Fruit fly (Drosophila melanogaster) whole organism, embryonic: Measurements from ENCODE around the gene Snr1.

Source experiments
- Asciz ChIP-seq: fragments of 200-800 bp; sonication (Bioruptor generic); optimal IDR thresholded peaks from 2 replicates; lab custom pipeline; 2017; ENCODE audit warnings: missing biosample characterization, mild to moderate bottlenecking, missing genetic modification characterization, missing genetic modification reagents
- Awh ChIP-seq: fragments of 200-800 bp; sonication (Bioruptor generic); IDR thresholded peaks from 2 replicates; pipeline ENCODE4, ENCODE4 v1.3.6; 2022; ENCODE audit warnings: missing biosample characterization, missing genetic modification characterization
- B-H1 ChIP-seq: fragments of 200-800 bp; sonication (Bioruptor generic); IDR thresholded peaks from 3 replicates; pipeline ENCODE4 v1.3.6; 2022; ENCODE audit warnings: missing biosample characterization, missing genetic modification characterization
- C15 ChIP-seq: fragments of 200-800 bp; sonication (Bioruptor generic); IDR thresholded peaks from 3 replicates; pipeline ENCODE4 v1.3.6; 2022; ENCODE audit warnings: missing biosample characterization, missing genetic modification characterization
- CG11247 ChIP-seq: fragments of 200-800 bp; sonication (Bioruptor generic); IDR thresholded peaks from 2 replicates; pipeline ENCODE4 v1.3.6; 2022; ENCODE audit warnings: missing biosample characterization, missing genetic modification characterization
- CG11504 ChIP-seq: fragments of 200-800 bp; sonication (Bioruptor generic); optimal IDR thresholded peaks from 3 replicates; lab custom pipeline; 2019; ENCODE audit warnings: missing biosample characterization, mild to moderate bottlenecking, missing genetic modification characterization, moderate library complexity
- CG11696 ChIP-seq: fragments of 200-800 bp; sonication (Bioruptor generic); IDR thresholded peaks from 2 replicates; pipeline ENCODE4 v1.3.6; 2022; ENCODE audit warnings: missing biosample characterization, missing genetic modification characterization
- CG12155 ChIP-seq: fragments of 200-800 bp; sonication (Bioruptor generic); optimal IDR thresholded peaks from 3 replicates; lab custom pipeline; 2016; ENCODE audit warnings: missing biosample characterization, missing genetic modification characterization
- CG12769 ChIP-seq: fragments of 200-800 bp; sonication (Bioruptor generic); optimal IDR thresholded peaks from 2 replicates; lab custom pipeline; 2019; ENCODE audit warnings: missing biosample characterization, mild to moderate bottlenecking, missing genetic modification characterization, moderate library complexity
- CG13775 ChIP-seq: fragments of 200-800 bp; sonication (Bioruptor generic); optimal IDR thresholded peaks from 3 replicates; lab custom pipeline; 2017; ENCODE audit warnings: missing biosample characterization, mild to moderate bottlenecking, missing genetic modification characterization
- CG14441 ChIP-seq: fragments of 200-800 bp; sonication (Bioruptor generic); IDR thresholded peaks from 2 replicates; pipeline ENCODE4 v1.3.6; 2022; ENCODE audit warnings: missing biosample characterization, missing genetic modification characterization
- CG15269 ChIP-seq: fragments of 200-800 bp; sonication (Bioruptor generic); optimal IDR thresholded peaks from 2 replicates; lab custom pipeline; 2018; ENCODE audit warnings: missing biosample characterization, mild to moderate bottlenecking, missing genetic modification characterization, moderate library complexity
- CG15479 ChIP-seq: fragments of 200-800 bp; sonication (Bioruptor generic); optimal IDR thresholded peaks from 3 replicates; lab custom pipeline; 2019; ENCODE audit warnings: missing biosample characterization, mild to moderate bottlenecking, missing genetic modification characterization, moderate library complexity
- CG17186 ChIP-seq: fragments of 200-800 bp; sonication (Bioruptor generic); optimal IDR thresholded peaks from 3 replicates; lab custom pipeline; 2017; ENCODE audit warnings: missing biosample characterization, missing genetic modification reagents, missing genetic modification characterization
- CG17359 ChIP-seq: fragments of 200-800 bp; sonication (Bioruptor generic); optimal IDR thresholded peaks from 3 replicates; lab custom pipeline; 2018; ENCODE audit warnings: missing biosample characterization, mild to moderate bottlenecking, missing genetic modification characterization, moderate library complexity
- CG17829 ChIP-seq: fragments of 200-800 bp; optimal IDR thresholded peaks from 2 replicates; lab custom pipeline; 2019; ENCODE audit warnings: missing biosample characterization, mild to moderate bottlenecking, missing genetic modification characterization, moderate library complexity
- CG3281 ChIP-seq: fragments of 200-800 bp; sonication (Bioruptor generic); optimal IDR thresholded peaks from 3 replicates; lab custom pipeline; 2017; ENCODE audit warnings: missing biosample characterization, mild to moderate bottlenecking, missing genetic modification characterization
- CG34376 ChIP-seq: fragments of 200-800 bp; sonication (Bioruptor generic); optimal IDR thresholded peaks from 2 replicates; lab custom pipeline; 2018; ENCODE audit warnings: missing biosample characterization, mild to moderate bottlenecking, missing genetic modification characterization
- CG4424 ChIP-seq: fragments of 200-800 bp; sonication (Bioruptor generic); optimal IDR thresholded peaks from 3 replicates; lab custom pipeline; 2016; ENCODE audit warnings: missing biosample characterization, missing genetic modification characterization
- CG4854 ChIP-seq: fragments of 200-800 bp; sonication (Bioruptor generic); optimal IDR thresholded peaks from 2 replicates; lab custom pipeline; 2016; ENCODE audit warnings: missing biosample characterization, missing genetic modification characterization, inconsistent platforms
- CG6272 ChIP-seq: fragments of 200-800 bp; sonication (Bioruptor generic); IDR thresholded peaks from 2 replicates; pipeline ENCODE4 v1.3.6; 2022; ENCODE audit warnings: missing biosample characterization, missing genetic modification characterization
- CG6683 ChIP-seq: fragments of 200-800 bp; sonication (Bioruptor generic); optimal IDR thresholded peaks from 2 replicates; lab custom pipeline; 2017; ENCODE audit warnings: missing biosample characterization, mild to moderate bottlenecking, missing genetic modification characterization, missing genetic modification reagents
- CG8765 ChIP-seq: fragments of 200-800 bp; sonication (Bioruptor generic); IDR thresholded peaks from 2 replicates; pipeline ENCODE4 v1.3.6; 2022; ENCODE audit warnings: missing biosample characterization, missing genetic modification characterization
- CG9932 ChIP-seq: fragments of 200-800 bp; sonication (Bioruptor generic); IDR thresholded peaks from 2 replicates; pipeline ENCODE4 v1.3.6; 2022; ENCODE audit warnings: missing biosample characterization, missing genetic modification characterization
- Camta ChIP-seq: fragments of 200-800 bp; sonication (Bioruptor generic); optimal IDR thresholded peaks from 2 replicates; lab custom pipeline; 2016; ENCODE audit warnings: missing biosample characterization, missing genetic modification characterization
- D ChIP-seq, 2 experiments: fragments of 200-800 bp in 1 of 2; fragments of >200 bp in 1 of 2; sonication (Bioruptor generic) in 1 of 2; optimal IDR thresholded peaks; 2 replicates in 1 of 2; 3 replicates in 1 of 2; lab custom pipeline; 2017; ENCODE audit warnings: mild to moderate bottlenecking in 1 of 2, missing biosample characterization in 1 of 2, missing genetic modification characterization in 1 of 2, missing genetic modification reagents in 1 of 2
- Dek ChIP-seq: fragments of 200-800 bp; sonication (Bioruptor generic); optimal IDR thresholded peaks from 3 replicates; lab custom pipeline; 2019; ENCODE audit warnings: missing biosample characterization, mild to moderate bottlenecking, missing genetic modification characterization, moderate library complexity
- Drgx ChIP-seq: fragments of 200-800 bp; sonication (Bioruptor generic); IDR thresholded peaks from 2 replicates; pipeline ENCODE4 v1.3.6; 2022; ENCODE audit warnings: missing biosample characterization, missing genetic modification characterization
- H2.0 ChIP-seq: fragments of 200-800 bp; sonication (Bioruptor generic); IDR thresholded peaks from 2 replicates; pipeline ENCODE4 v1.3.6; 2022; ENCODE audit warnings: missing biosample characterization, missing genetic modification characterization
- HLH3B ChIP-seq: fragments of 200-800 bp; sonication (Bioruptor generic); IDR thresholded peaks from 2 replicates; pipeline ENCODE4 v1.3.6; 2022; ENCODE audit warnings: missing biosample characterization, missing genetic modification characterization
- Jarid2 ChIP-seq: fragments of 200-800 bp; sonication (Bioruptor generic); optimal IDR thresholded peaks from 3 replicates; lab custom pipeline; 2017; ENCODE audit warnings: mild to moderate bottlenecking, missing biosample characterization, missing genetic modification reagents, missing genetic modification characterization
- Max ChIP-seq: fragments of 200-800 bp; sonication (Bioruptor generic); optimal IDR thresholded peaks from 2 replicates; lab custom pipeline; 2016; ENCODE audit warnings: missing biosample characterization, mild to moderate bottlenecking, missing genetic modification characterization
- NfI ChIP-seq: fragments of 200-800 bp; sonication (Bioruptor generic); optimal IDR thresholded peaks from 3 replicates; lab custom pipeline; 2018; ENCODE audit warnings: missing biosample characterization, mild to moderate bottlenecking, missing genetic modification characterization, moderate library complexity
- Stat92E ChIP-seq, 3 experiments: fragments of >200 bp in 2 of 3; fragments of 200-800 bp in 1 of 3; sonication (Bioruptor generic) in 1 of 3; optimal IDR thresholded peaks; 2 replicates each; lab custom pipeline; 2017 to 2019; ENCODE audit warnings: missing biosample characterization in 3 of 3, missing genetic modification characterization in 3 of 3, mild to moderate bottlenecking in 1 of 3, moderate library complexity in 1 of 3
- ab ChIP-seq: fragments of 200-800 bp; sonication (Bioruptor generic); optimal IDR thresholded peaks from 2 replicates; lab custom pipeline; 2016; ENCODE audit warnings: missing biosample characterization, missing genetic modification characterization
- ash1 ChIP-seq: fragments of 200-800 bp; sonication (Bioruptor generic); optimal IDR thresholded peaks from 2 replicates; lab custom pipeline; 2018; ENCODE audit warnings: missing biosample characterization, mild to moderate bottlenecking, missing genetic modification characterization
- bbx ChIP-seq: fragments of 200-800 bp; sonication (Bioruptor generic); IDR thresholded peaks from 2 replicates; pipeline ENCODE4 v1.3.6; 2022; ENCODE audit warnings: missing biosample characterization, missing genetic modification characterization; ENCODE audit not compliant: partially characterized antibody
- dm ChIP-seq: fragments of 200-800 bp; sonication (Bioruptor generic); optimal IDR thresholded peaks from 3 replicates; lab custom pipeline; 2016; ENCODE audit warnings: missing biosample characterization, missing genetic modification characterization
- eyg ChIP-seq: fragments of 200-800 bp; sonication (Bioruptor generic); optimal IDR thresholded peaks from 3 replicates; lab custom pipeline; 2016; ENCODE audit warnings: missing biosample characterization, missing genetic modification characterization
- fd3F ChIP-seq: fragments of 200-800 bp; sonication (Bioruptor generic); optimal IDR thresholded peaks from 2 replicates; lab custom pipeline; 2018; ENCODE audit warnings: missing biosample characterization, mild to moderate bottlenecking, missing genetic modification characterization, moderate library complexity
- fru ChIP-seq: fragments of >200 bp; optimal IDR thresholded peaks from 2 replicates; lab custom pipeline; 2017
- gsb ChIP-seq: fragments of 200-800 bp; sonication (Bioruptor generic); IDR thresholded peaks from 2 replicates; pipeline ENCODE4 v1.3.6; 2022; ENCODE audit warnings: missing biosample characterization, missing genetic modification characterization
- gsb-n ChIP-seq: fragments of 200-800 bp; sonication (Bioruptor generic); optimal IDR thresholded peaks from 3 replicates; lab custom pipeline; 2018; ENCODE audit warnings: missing biosample characterization, mild to moderate bottlenecking, missing genetic modification characterization
- her ChIP-seq: fragments of 200-800 bp; sonication (Bioruptor generic); optimal IDR thresholded peaks from 2 replicates; lab custom pipeline; 2016; ENCODE audit warnings: missing biosample characterization, missing genetic modification characterization
- insv ChIP-seq, 2 experiments: fragments of 200-800 bp; sonication (Bioruptor generic); optimal IDR thresholded peaks; 3 replicates each; lab custom pipeline; 2016 to 2018; ENCODE audit warnings: missing biosample characterization in 2 of 2, missing genetic modification characterization in 2 of 2
- otp ChIP-seq: fragments of 200-800 bp; sonication (Bioruptor generic); IDR thresholded peaks from 3 replicates; pipeline ENCODE4, ENCODE4 v1.3.6; 2022; ENCODE audit warnings: missing biosample characterization, missing genetic modification characterization
- repo ChIP-seq: fragments of 200-800 bp; sonication (Bioruptor generic); optimal IDR thresholded peaks from 2 replicates; lab custom pipeline; 2016; ENCODE audit warnings: missing biosample characterization, missing genetic modification characterization
- sens ChIP-seq: fragments of 200-800 bp; sonication (Bioruptor generic); peaks from one replicate; lab custom pipeline; 2016; ENCODE audit warnings: missing biosample characterization, missing genetic modification characterization
- tin ChIP-seq: fragments of 200-800 bp; sonication (Bioruptor generic); optimal IDR thresholded peaks from 3 replicates; lab custom pipeline; 2016; ENCODE audit warnings: missing biosample characterization, missing genetic modification characterization
- ttk ChIP-seq: fragments of 200-800 bp; sonication (Bioruptor generic); IDR thresholded peaks from 2 replicates; pipeline ENCODE4 v2.1.2; 2022; ENCODE audit warnings: missing biosample characterization, missing genetic modification characterization
- usp ChIP-seq: fragments of >200 bp; optimal IDR thresholded peaks from 2 replicates; lab custom pipeline; 2017; ENCODE audit warnings: missing biosample characterization, missing genetic modification characterization

Snr1 gene

DNA sequence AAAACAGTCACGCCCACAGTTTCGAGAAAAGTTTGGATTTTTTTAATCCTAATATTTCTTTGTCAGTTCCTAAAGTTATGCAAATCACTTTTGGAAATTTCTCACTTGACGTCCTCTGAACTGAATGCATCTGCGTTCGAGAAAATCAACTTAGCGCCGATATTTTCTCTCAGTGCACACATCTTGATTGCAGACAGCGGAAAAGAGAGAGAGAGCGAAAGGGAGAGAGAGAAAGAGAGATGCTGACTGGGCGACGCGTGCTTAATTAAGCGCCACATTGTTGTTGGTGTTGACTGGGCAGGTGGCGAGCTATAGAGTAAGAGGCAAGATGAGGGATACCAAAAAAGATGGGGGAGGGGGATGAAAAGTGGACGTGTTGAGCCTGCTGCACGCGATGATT lies 47.9 kb downstream of the Snr1 start (continued):
- TF ChIP-seq fd3F (GFP tag; lab: Kevin White, UChicago) (peak; percentile 33), Max (GFP tag; lab: Kevin White, UChicago) (no peak), tin (GFP tag; lab: Kevin White, UChicago) (peak; percentile 35), NfI (GFP tag; lab: Kevin White, UChicago) (peak; percentile 53), CG8765 (GFP tag; lab: Robert Waterston, UW) (no peak), CG14441 (GFP tag; lab: Robert Waterston, UW) (no peak), ash1 (GFP tag; lab: Kevin White, UChicago) (no peak), CG4854 (no peak), sens (GFP tag; lab: Kevin White, UChicago) (peak; percentile 87), her (GFP tag; lab: Kevin White, UChicago) (peak; percentile 54), CG12769 (tag; lab: Kevin White, UChicago) (peak; percentile 33), Stat92E (GFP tag; optimal IDR thresholded peaks at IDR 0.05; lab: Kevin White, UChicago) (no peak), Dek (peak; percentile 0), CG17186 (GFP tag; lab: Kevin White, UChicago) (no peak), CG34376 (no peak), CG17829 (tag; lab: Kevin White, UChicago) (peak; percentile 46), CG15479 (no peak), CG15269 (tag; lab: Kevin White, UChicago) (peak; percentile 54), Drgx (peak; percentile 51), CG9932 (GFP tag; lab: Robert Waterston, UW) (no peak), bbx (no peak), otp (0 out of 3 replicates have a peak, but pooled peaks have one; percentile 57), gsb-n (tag; lab: Kevin White, UChicago) (peak; percentile 48), D (optimal IDR thresholded peaks at IDR 0.05; lab: Kevin White, UChicago) (no peak), D (GFP tag; optimal IDR thresholded peaks at IDR 0.05; lab: Kevin White, UChicago) (peak; percentile 60), CG13775 (GFP tag; lab: Kevin White, UChicago) (no peak), CG6272 (no peak), fru (lab: Kevin White, UChicago) (no peak), CG11696 (peak; percentile 8; the same call in 1 of the 2 replicates), HLH3B (GFP tag; lab: Robert Waterston, UW) (peak; percentile 32; the same call in 1 of the 2 replicates), repo (GFP tag; lab: Kevin White, UChicago) (peak; percentile 40), Awh (GFP tag; lab: Robert Waterston, UW) (peak; percentile 91), eyg (no peak), CG12155 (peak; percentile 27), C15 (GFP tag; lab: Robert Waterston, UW) (no peak), CG17359 (peak; percentile 68), dm (GFP tag; lab: Kevin White, UChicago) (no peak), ab (GFP tag; lab: Kevin White, UChicago) (no peak), CG11247 (GFP tag; lab: Robert Waterston, UW) (no peak), CG3281 (GFP tag; lab: Kevin White, UChicago) (no peak), B-H1 (GFP tag; lab: Robert Waterston, UW) (peak; percentile 28; the same call in 1 of the 3 replicates), CG6683 (GFP tag; lab: Kevin White, UChicago) (no peak), insv (GFP tag; optimal IDR thresholded peaks at IDR 0.05; lab: Kevin White, UChicago) (no peak), CG4424 (peak; percentile 61), usp (GFP tag; lab: Kevin White, UChicago) (no peak), Jarid2 (GFP tag; lab: Kevin White, UChicago) (peak; percentile 19), CG11504 (tag; lab: Kevin White, UChicago) (peak; percentile 61), Asciz (GFP tag; lab: Kevin White, UChicago) (peak; percentile 10), Camta (peak; percentile 1), H2.0 (no peak), ttk (peak; percentile 68), gsb (GFP tag; lab: Robert Waterston, UW) (no peak)
